Worm (Caenorhabditis elegans): Measurements from ENCODE around the gene F22E5.11.

- TF ChIP-seq pha-4 (tag; optimal IDR thresholded peaks at IDR 0.05) (no peak), ceh-39 (tag; optimal IDR thresholded peaks at IDR 0.05) (no peak), nhr-28 (tag; optimal IDR thresholded peaks at IDR 0.05) (no peak), lsy-2 (tag; optimal IDR thresholded peaks at IDR 0.05) (no peak), drap-1 (GFP tag; optimal IDR thresholded peaks at IDR 0.05) (no peak), lin-13 (tag; optimal IDR thresholded peaks at IDR 0.05) (no peak), elt-3 (tag; optimal IDR thresholded peaks at IDR 0.05) (no peak)
Observed at ce11 chrII:2659364-2659763, 15.0 kb upstream of the F22E5.11 start, which contains the start of gene gcy-21.
